Fruit fly (Drosophila melanogaster): ENCODE measurements around the gene ppk7.

- TF ChIP-seq Abd-B (GFP tag; optimal IDR thresholded peaks at IDR 0.05) (no peak), psq (GFP tag; optimal IDR thresholded peaks at IDR 0.05) (no peak), CG9705 (GFP tag; optimal IDR thresholded peaks at IDR 0.05) (no peak), Vsx2 (GFP tag; optimal IDR thresholded peaks at IDR 0.05; ENCODE audit: partially characterized antibody) (no peak), pan (optimal IDR thresholded peaks at IDR 0.05) (no peak)
Observed at dm6 chr2L:6366924-6367323, 12.8 kb upstream of the ppk7 start.
